Fruit fly (Drosophila melanogaster) whole organism, wandering third instar larva: ENCODE data around the gene yellow-g2.

Experiments used
- CG32264 ChIP-seq: fragments of 200-800 bp; sonication (Bioruptor generic); optimal IDR thresholded peaks from 2 replicates; lab custom pipeline; 2016; ENCODE audit warnings: missing biosample characterization, missing genetic modification characterization
- CG9705 ChIP-seq: fragments of 200-800 bp; sonication (Bioruptor generic); optimal IDR thresholded peaks from 2 replicates; lab custom pipeline; 2018; ENCODE audit warnings: missing biosample characterization, mild to moderate bottlenecking, missing genetic modification characterization
- CrebA ChIP-seq: fragments of 200-800 bp; sonication (Bioruptor generic); optimal IDR thresholded peaks from 2 replicates; lab custom pipeline; 2016; ENCODE audit warnings: missing biosample characterization, mild to moderate bottlenecking, missing genetic modification characterization, borderline replicate concordance
- Dfd ChIP-seq: fragments of >200 bp; optimal IDR thresholded peaks from 2 replicates; lab custom pipeline; 2017; ENCODE audit warnings: missing biosample characterization, missing genetic modification characterization
- Dif ChIP-seq: fragments of 200-275, 200-300 bp; sonication (Bioruptor generic); optimal IDR thresholded peaks from 2 replicates; lab custom pipeline; 2018; ENCODE audit warnings: missing biosample characterization, missing genetic modification characterization; ENCODE audit not compliant: partially characterized antibody
- GATAd ChIP-seq: sonication (Bioruptor generic); optimal IDR thresholded peaks from 2 replicates; lab custom pipeline; 2016; ENCODE audit warnings: missing biosample characterization, missing genetic modification characterization
- HLH106 ChIP-seq: fragments of 200-800 bp; optimal IDR thresholded peaks from 3 replicates; lab custom pipeline; 2019; ENCODE audit warnings: missing biosample characterization, mild to moderate bottlenecking, missing genetic modification characterization, moderate library complexity
- Hr78 ChIP-seq: fragments of >200 bp; optimal IDR thresholded peaks from 2 replicates; lab custom pipeline; 2017; ENCODE audit warnings: missing biosample characterization, missing genetic modification characterization
- Hr83 ChIP-seq: fragments of 200-300 bp; sonication (Bioruptor generic); optimal IDR thresholded peaks from 2 replicates; lab custom pipeline; 2016; ENCODE audit warnings: missing biosample characterization, mild to moderate bottlenecking, missing genetic modification characterization, moderate library complexity; ENCODE audit not compliant: poor library complexity, severe bottlenecking
- Mio ChIP-seq: sonication (Bioruptor generic); optimal IDR thresholded peaks from 2 replicates; lab custom pipeline; 2016; ENCODE audit warnings: missing biosample characterization, missing genetic modification characterization
- Myc ChIP-seq: fragments of >200 bp; optimal IDR thresholded peaks from 2 replicates; lab custom pipeline; 2017
- N ChIP-seq: fragments of >200 bp; optimal IDR thresholded peaks from 2 replicates; lab custom pipeline; 2018; ENCODE audit warnings: missing biosample characterization, missing external identifiers, missing genetic modification characterization
- OdsH ChIP-seq: fragments of 200-800 bp; sonication (Bioruptor generic); optimal IDR thresholded peaks from 2 replicates; lab custom pipeline; 2016; ENCODE audit warnings: missing biosample characterization, mild to moderate bottlenecking, missing genetic modification characterization
- Rel ChIP-seq, 2 experiments: fragments of 200-800 bp; sonication (Bioruptor generic) in 1 of 2; optimal IDR thresholded peaks; 2 replicates in 1 of 2; 3 replicates in 1 of 2; lab custom pipeline; 2016 to 2019; ENCODE audit warnings: mild to moderate bottlenecking in 2 of 2, missing biosample characterization in 2 of 2, missing genetic modification characterization in 2 of 2, moderate library complexity in 1 of 2
- Sp1 ChIP-seq: fragments of 200-800 bp; sonication (Bioruptor generic); optimal IDR thresholded peaks from 3 replicates; lab custom pipeline; 2019; ENCODE audit warnings: missing biosample characterization, mild to moderate bottlenecking, missing genetic modification characterization, moderate library complexity
- Vsx2 ChIP-seq: fragments of 200-300, 225-300 bp; sonication (Bioruptor generic); optimal IDR thresholded peaks from 2 replicates; lab custom pipeline; 2018; ENCODE audit warnings: missing biosample characterization, missing genetic modification characterization; ENCODE audit not compliant: partially characterized antibody
- br ChIP-seq: fragments of 200-800 bp; sonication (Bioruptor generic); optimal IDR thresholded peaks from 2 replicates; lab custom pipeline; 2016; ENCODE audit warnings: missing biosample characterization, missing genetic modification characterization
- brk ChIP-seq: fragments of 200-800 bp; sonication (Bioruptor generic); optimal IDR thresholded peaks from 2 replicates; lab custom pipeline; 2016; ENCODE audit warnings: missing biosample characterization, mild to moderate bottlenecking, missing genetic modification characterization
- dl ChIP-seq, 2 experiments: fragments of 175-275, 200-275 bp in 1 of 2; fragments of 200-275 bp in 1 of 2; sonication (Bioruptor generic); optimal IDR thresholded peaks; lab custom pipeline; 2018; ENCODE audit warnings: mild to moderate bottlenecking in 2 of 2, missing biosample characterization in 2 of 2, missing genetic modification characterization in 2 of 2, moderate library complexity in 2 of 2; ENCODE audit not compliant: partially characterized antibody in 2 of 2, insufficient read depth in 1 of 2
- dmrt93B ChIP-seq: fragments of 200-800 bp; sonication (Bioruptor generic); optimal IDR thresholded peaks from 2 replicates; lab custom pipeline; 2018; ENCODE audit warnings: missing biosample characterization, mild to moderate bottlenecking, missing genetic modification characterization
- dsf ChIP-seq: sonication (Bioruptor generic); optimal IDR thresholded peaks from 2 replicates; lab custom pipeline; 2016; ENCODE audit warnings: missing biosample characterization, missing genetic modification characterization, borderline replicate concordance
- ey ChIP-seq: fragments of 200-800 bp; sonication (Bioruptor generic); optimal IDR thresholded peaks from 2 replicates; lab custom pipeline; 2016; ENCODE audit warnings: missing biosample characterization, missing genetic modification characterization
- foxo ChIP-seq, 2 experiments: fragments of 200-800 bp; sonication (Bioruptor generic); optimal IDR thresholded peaks; 2 replicates in 1 of 2; 3 replicates in 1 of 2; lab custom pipeline; 2016 to 2017; ENCODE audit warnings: missing biosample characterization in 2 of 2, missing genetic modification characterization in 2 of 2
- fru ChIP-seq: fragments of 200-800 bp; sonication (Bioruptor generic); optimal IDR thresholded peaks from 3 replicates; lab custom pipeline; 2016; ENCODE audit warnings: missing biosample characterization, mild to moderate bottlenecking, missing genetic modification characterization
- h ChIP-seq: fragments of 200-800 bp; sonication (Bioruptor generic); optimal IDR thresholded peaks from 3 replicates; lab custom pipeline; 2016; ENCODE audit warnings: missing biosample characterization, mild to moderate bottlenecking, missing genetic modification characterization
- jim ChIP-seq: fragments of 175-275, 200-325 bp; sonication (Bioruptor generic); optimal IDR thresholded peaks from 2 replicates; lab custom pipeline; 2016; ENCODE audit warnings: missing biosample characterization, mild to moderate bottlenecking, missing genetic modification characterization
- lola ChIP-seq: fragments of >200 bp; optimal IDR thresholded peaks from 2 replicates; lab custom pipeline; 2017; ENCODE audit warnings: missing biosample characterization, missing genetic modification characterization
- pan ChIP-seq: fragments of >200 bp; optimal IDR thresholded peaks from 2 replicates; lab custom pipeline; 2017
- psq ChIP-seq: fragments of 200-800 bp; sonication (Bioruptor generic); optimal IDR thresholded peaks from 3 replicates; lab custom pipeline; 2017; ENCODE audit warnings: missing biosample characterization, mild to moderate bottlenecking, missing genetic modification characterization, moderate library complexity
- sage ChIP-seq: fragments of 200-800 bp; sonication (Bioruptor generic); optimal IDR thresholded peaks from 2 replicates; lab custom pipeline; 2016; ENCODE audit warnings: missing biosample characterization, mild to moderate bottlenecking, missing genetic modification characterization
- sv ChIP-seq: fragments of 200-800 bp; sonication (Bioruptor generic); optimal IDR thresholded peaks from 3 replicates; lab custom pipeline; 2016; ENCODE audit warnings: missing biosample characterization, missing genetic modification characterization
- tai ChIP-seq: sonication (Bioruptor generic); optimal IDR thresholded peaks from 2 replicates; lab custom pipeline; 2016; ENCODE audit warnings: missing biosample characterization, missing genetic modification characterization
- usp ChIP-seq: fragments of >200 bp; optimal IDR thresholded peaks from 2 replicates; lab custom pipeline; 2017; ENCODE audit warnings: missing biosample characterization, missing genetic modification characterization

Gene yellow-g2

DNA sequence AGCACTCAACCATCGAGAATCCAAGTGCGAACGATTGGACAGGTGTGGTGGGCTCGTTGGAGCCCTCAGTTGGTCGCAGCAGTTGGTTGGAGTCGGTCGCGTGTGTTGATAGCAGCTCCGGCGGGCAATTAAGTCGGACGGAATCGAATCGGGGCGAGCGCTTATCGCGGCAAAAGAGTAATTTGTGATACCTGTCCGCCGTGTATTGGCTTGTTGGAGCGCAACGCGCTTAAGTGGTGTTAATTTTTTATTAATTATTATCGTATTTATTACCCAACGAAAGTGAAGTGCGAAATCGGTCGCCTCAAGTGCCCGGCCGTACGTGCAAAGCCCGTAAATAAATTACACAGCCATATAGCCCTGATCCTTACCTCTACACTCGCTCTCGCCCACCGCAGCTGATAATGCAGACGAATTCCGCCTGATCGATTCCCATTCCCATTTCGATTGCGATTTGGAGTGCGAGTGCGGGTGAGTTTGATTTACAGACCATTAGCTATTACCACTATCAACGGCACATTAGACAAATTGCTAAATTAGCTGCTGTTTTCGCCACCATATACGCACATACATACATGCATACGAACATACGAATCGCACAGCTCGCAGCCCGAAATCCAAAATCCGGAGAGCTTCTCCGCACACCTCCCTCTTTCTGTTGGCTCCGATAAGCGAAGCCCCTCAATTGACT lies 38.7 kb upstream of the yellow-g2 start, which contains the start of gene ACXD:
Gene ACXD (plus strand): TSS at position 66 of the 691 bp plus-strand sequence.
- TF ChIP-seq CG32264 = no peak
- no peak for TF ChIP-seq dsf (GFP tag; lab: Kevin White, UChicago)
- TF ChIP-seq CG9705 = no peak
- peak; percentile 27 for TF ChIP-seq Hr83 (GFP tag; lab: Kevin White, UChicago)
- peak; percentile 26 for TF ChIP-seq Dif (GFP tag; lab: Kevin White, UChicago)
- TF ChIP-seq h = peak; percentile 58
- peak; percentile 35 for TF ChIP-seq Vsx2 (GFP tag; lab: Kevin White, UChicago)
- no peak for TF ChIP-seq Rel (GFP tag; optimal IDR thresholded peaks at IDR 0.05; lab: Kevin White, UChicago)
- TF ChIP-seq Rel (tag; optimal IDR thresholded peaks at IDR 0.05; lab: Kevin White, UChicago) = peak; percentile 85
- no peak for TF ChIP-seq lola (GFP tag; lab: Kevin White, UChicago)
- no peak for TF ChIP-seq ey
- TF ChIP-seq pan = no peak

DNA sequence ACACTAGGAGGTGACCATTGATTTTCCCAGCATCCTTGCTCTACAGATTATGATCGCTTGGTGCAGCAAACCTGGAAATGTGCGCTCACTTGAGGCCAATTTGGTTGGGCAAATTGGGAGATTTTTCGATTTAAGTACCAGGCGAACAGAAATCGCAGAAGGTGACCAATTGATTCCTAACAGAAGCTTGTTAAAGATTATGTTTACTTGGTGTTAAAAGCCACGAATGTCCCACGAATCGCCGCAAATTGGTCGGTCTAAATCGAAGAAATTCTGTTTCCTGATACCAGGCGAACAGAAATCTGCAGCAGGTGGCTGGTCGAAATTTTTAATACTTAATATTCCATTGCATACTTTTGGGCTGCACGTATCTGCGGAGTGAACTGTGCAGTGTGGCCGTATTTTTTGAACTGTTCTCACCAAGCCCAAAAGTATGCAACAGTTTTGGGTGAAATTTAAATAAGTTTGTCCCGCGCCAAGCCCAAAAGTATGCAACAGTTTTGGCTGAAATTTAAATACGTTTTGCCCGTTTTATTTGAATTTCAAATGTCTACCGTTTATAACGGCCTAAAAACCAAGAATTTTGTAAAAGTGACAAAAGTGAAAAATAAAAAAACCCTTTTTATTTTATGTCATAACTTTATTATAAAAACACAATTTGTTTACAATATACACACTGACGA lies 32.4 kb upstream of the yellow-g2 start, which contains the start of gene CG32301:
Gene CG32301 (plus strand): TSS at position 633 of the 683 bp plus-strand sequence.
- TF ChIP-seq Myc (lab: Kevin White, UChicago) (peak; percentile 96), CG32264 (no peak), Vsx2 (GFP tag; lab: Kevin White, UChicago) (peak; percentile 46), psq (no peak), pan (no peak), Hr78 (no peak), N (GFP tag; lab: Kevin White, UChicago) (peak; percentile 15), Hr83 (GFP tag; lab: Kevin White, UChicago) (no peak), dl (GFP tag; optimal IDR thresholded peaks at IDR 0.05; lab: Kevin White, UChicago; ENCODE audit: insufficient read depth in 1 of 2, partially characterized antibody in 2 of 2) (no peak), Sp1 (GFP tag; lab: Kevin White, UChicago) (no peak), Rel (GFP tag; optimal IDR thresholded peaks at IDR 0.05; lab: Kevin White, UChicago) (no peak), Rel (tag; optimal IDR thresholded peaks at IDR 0.05; lab: Kevin White, UChicago) (no peak), fru (no peak), CrebA (GFP tag; lab: Kevin White, UChicago) (no peak), usp (GFP tag; lab: Kevin White, UChicago) (no peak), jim (GFP tag; lab: Kevin White, UChicago) (no peak), brk (GFP tag; lab: Kevin White, UChicago) (no peak), lola (GFP tag; lab: Kevin White, UChicago) (no peak), foxo (GFP tag; optimal IDR thresholded peaks at IDR 0.05; lab: Kevin White, UChicago) (no peak)

DNA sequence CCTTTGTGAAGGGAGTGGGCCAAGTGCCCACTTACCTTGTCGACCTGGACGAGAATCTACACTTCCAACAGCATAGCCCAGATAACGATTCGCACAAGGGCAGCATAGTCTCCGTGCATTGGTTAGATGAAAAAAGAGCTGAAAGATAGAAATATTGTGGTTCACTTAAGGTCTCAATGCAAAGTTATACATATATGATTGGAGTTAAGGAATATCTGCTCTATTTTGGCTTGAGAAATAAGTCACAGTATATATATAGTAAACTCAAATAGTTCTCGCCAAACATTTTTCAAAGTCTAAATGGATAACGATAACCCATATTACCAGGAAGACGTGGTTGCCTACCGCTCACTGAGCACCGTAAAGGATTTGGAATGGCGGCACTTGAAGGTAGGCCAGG lies 28.0 kb upstream of the yellow-g2 start, which contains the start of gene CG32305:
Gene CG32305 (plus strand): TSS at position 301 of the 400 bp plus-strand sequence.
- TF ChIP-seq fru (no peak), Mio (GFP tag; lab: Kevin White, UChicago) (no peak), OdsH (GFP tag; lab: Kevin White, UChicago) (no peak), Dfd (GFP tag; lab: Kevin White, UChicago) (no peak), CG32264 (no peak), sage (GFP tag; lab: Kevin White, UChicago) (no peak), dmrt93B (GFP tag; lab: Kevin White, UChicago) (no peak), GATAd (GFP tag; lab: Kevin White, UChicago) (no peak), Hr78 (no peak), brk (GFP tag; lab: Kevin White, UChicago) (no peak), tai (no peak), h (no peak), br (no peak), sv (no peak), N (GFP tag; lab: Kevin White, UChicago) (no peak), Myc (lab: Kevin White, UChicago) (no peak), HLH106 (tag; lab: Kevin White, UChicago) (no peak), usp (GFP tag; lab: Kevin White, UChicago) (no peak)
